Worm (Caenorhabditis elegans) whole organism, mixed stage, embryonic: ENCODE data around the gene srx-50.

Source experiments
- elt-1 ChIP-seq: sonication (generic microtip); optimal IDR thresholded peaks from 2 replicates; lab custom pipeline; 2017; ENCODE audit warnings: missing genetic modification characterization, mild to moderate bottlenecking, missing compliant biosample characterization, antibody characterized with exemption, moderate library complexity, borderline replicate concordance; ENCODE audit not compliant: insufficient read depth
- lsy-2 ChIP-seq: fragments of 150-350 bp; optimal IDR thresholded peaks from 2 replicates; lab custom pipeline; 2014; ENCODE audit warnings: missing biosample characterization, missing genetic modification characterization
- mab-5 ChIP-seq: fragments of 150-350 bp; optimal IDR thresholded peaks from 2 replicates; lab custom pipeline; 2014; ENCODE audit warnings: missing biosample characterization, missing genetic modification characterization
- nhr-28 ChIP-seq: fragments of 150-350 bp; optimal IDR thresholded peaks from 2 replicates; lab custom pipeline; 2014; ENCODE audit warnings: missing biosample characterization, missing genetic modification characterization
- nhr-76 ChIP-seq: sonication (generic microtip); optimal IDR thresholded peaks from 2 replicates; lab custom pipeline; 2017; ENCODE audit warnings: missing biosample characterization, missing genetic modification characterization

ce11 chrIV:7051515-7051914 is 6.3 kb upstream of the srx-50 start:
- no peak for TF ChIP-seq nhr-76 (tag; lab: Kevin White, UChicago)
- TF ChIP-seq nhr-28 = no peak
- no peak for TF ChIP-seq mab-5 (tag; lab: Kevin White, UChicago)
- TF ChIP-seq lsy-2 (tag; lab: Kevin White, UChicago) = no peak
- no peak for TF ChIP-seq elt-1 (tag; lab: Kevin White, UChicago)
